Worm (Caenorhabditis elegans) whole organism, L2 larva: ENCODE measurements around the gene gfat-1.

ENCODE experiments used
- C34F6.9 ChIP-seq: fragments of 150-350 bp; optimal IDR thresholded peaks from 2 replicates; lab custom pipeline; 2014; ENCODE audit warnings: missing biosample characterization, missing genetic modification characterization
- crh-2 ChIP-seq: sonication (generic microtip); optimal IDR thresholded peaks from 2 replicates; lab custom pipeline; 2017; ENCODE audit warnings: missing biosample characterization, missing genetic modification characterization
- elt-1 ChIP-seq: fragments of 150-350 bp; optimal IDR thresholded peaks from 2 replicates; lab custom pipeline; 2014; ENCODE audit warnings: missing biosample characterization, missing genetic modification characterization
- elt-3 ChIP-seq: sonication (generic microtip); optimal IDR thresholded peaks from 2 replicates; lab custom pipeline; 2017; ENCODE audit warnings: missing biosample characterization, missing genetic modification characterization
- lsy-2 ChIP-seq, 2 experiments: fragments of 150-350 bp in 1 of 2; sonication (generic microtip) in 1 of 2; optimal IDR thresholded peaks; 2 replicates each; lab custom pipeline; 2014 to 2017; ENCODE audit warnings: missing biosample characterization in 2 of 2, missing genetic modification characterization in 2 of 2
- mdl-1 ChIP-seq, 2 experiments: fragments of 150-350 bp in 1 of 2; sonication (generic microtip) in 1 of 2; optimal IDR thresholded peaks; 2 replicates each; lab custom pipeline; 2017; ENCODE audit warnings: missing biosample characterization in 2 of 2, missing genetic modification characterization in 2 of 2
- snpc-4 ChIP-seq: fragments of 150-350 bp; optimal IDR thresholded peaks from 2 replicates; lab custom pipeline; 2014; ENCODE audit warnings: missing biosample characterization, missing genetic modification characterization
- unc-39 ChIP-seq: fragments of 150-350 bp; optimal IDR thresholded peaks from 2 replicates; lab custom pipeline; 2014; ENCODE audit warnings: missing biosample characterization, missing genetic modification characterization

- TF ChIP-seq snpc-4 (tag; lab: Kevin White, UChicago) (no peak), unc-39 (tag; lab: Kevin White, UChicago) (no peak), crh-2 (tag; lab: Kevin White, UChicago) (no peak), mdl-1 (tag; optimal IDR thresholded peaks at IDR 0.05; lab: Kevin White, UChicago) (no peak), C34F6.9 (tag; lab: Kevin White, UChicago) (no peak), lsy-2 (tag; optimal IDR thresholded peaks at IDR 0.05; lab: Kevin White, UChicago) (no peak), elt-1 (no peak), elt-3 (tag; lab: Kevin White, UChicago) (no peak)
Observed at ce11 chrII:11600711-11601110, 5.5 kb upstream of the gfat-1 start, which contains the start of gene F07A11.4.
